Worm (Caenorhabditis elegans) whole organism, L4/young adult: ENCODE measurements around the gene dpy-10.

Experiments
- W03F9.2 ChIP-seq: fragments of 150-350 bp; optimal IDR thresholded peaks from 2 replicates; lab custom pipeline; 2014; ENCODE audit warnings: missing biosample characterization, missing genetic modification characterization
- dao-5 ChIP-seq: sonication (generic microtip); optimal IDR thresholded peaks from 2 replicates; lab custom pipeline; 2016; ENCODE audit warnings: missing genotype, missing genetic modification characterization, moderate library complexity, missing compliant biosample characterization
- him-1 ChIP-seq: sonication (generic microtip); optimal IDR thresholded peaks from 2 replicates; lab custom pipeline; 2016; ENCODE audit warnings: missing genotype, missing genetic modification reagents, missing genetic modification characterization, missing compliant biosample characterization

Gene dpy-10

DNA sequence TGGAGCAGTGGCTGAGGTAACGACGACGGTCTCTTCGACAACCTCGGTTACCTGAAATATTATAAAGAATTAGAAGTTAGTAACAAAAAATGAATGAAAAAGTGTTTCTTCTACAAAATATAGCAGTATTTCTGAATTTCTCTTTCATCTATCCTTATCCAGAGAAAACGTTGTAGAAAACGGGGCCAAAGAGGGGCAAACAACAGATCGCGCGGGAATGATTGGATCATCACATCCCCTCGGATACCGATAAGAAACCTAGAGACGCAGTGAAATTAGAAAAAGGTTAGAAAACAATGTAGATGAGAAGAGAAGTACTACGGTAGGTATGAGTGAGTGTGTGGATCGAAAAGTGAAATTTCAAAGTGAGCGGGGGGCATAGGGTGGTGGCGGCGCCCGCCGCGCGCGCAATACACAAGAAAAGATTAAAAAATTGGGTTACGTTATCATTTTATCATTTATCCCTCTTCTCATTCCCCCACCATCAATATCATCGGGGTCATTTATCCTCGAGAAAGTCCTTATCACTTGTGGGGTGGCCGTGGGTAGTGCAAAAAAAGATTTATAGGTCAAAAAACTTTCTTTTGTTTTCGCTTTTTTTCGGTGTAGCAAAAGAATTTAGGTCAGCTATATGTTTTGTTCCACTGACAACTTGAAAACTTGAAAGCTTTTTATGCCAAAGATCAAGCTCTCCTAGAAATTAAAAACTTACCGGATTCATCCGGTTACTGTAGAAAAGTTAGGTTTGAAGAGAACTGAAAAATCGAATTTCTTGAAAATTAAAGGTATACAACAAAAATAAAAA lies at the start of gene dpy-10, which contains the start of gene T14B4.19:
TSS of gene dpy-10 (minus strand) at position 51 of the 805 bp plus-strand sequence.
TSS of gene T14B4.19 (minus strand) at position 755 of the 805 bp plus-strand sequence.
- TF ChIP-seq him-1, result no peak
- TF ChIP-seq dao-5 (tag; lab: Kevin White, UChicago), result no peak
- no peak for TF ChIP-seq W03F9.2

DNA sequence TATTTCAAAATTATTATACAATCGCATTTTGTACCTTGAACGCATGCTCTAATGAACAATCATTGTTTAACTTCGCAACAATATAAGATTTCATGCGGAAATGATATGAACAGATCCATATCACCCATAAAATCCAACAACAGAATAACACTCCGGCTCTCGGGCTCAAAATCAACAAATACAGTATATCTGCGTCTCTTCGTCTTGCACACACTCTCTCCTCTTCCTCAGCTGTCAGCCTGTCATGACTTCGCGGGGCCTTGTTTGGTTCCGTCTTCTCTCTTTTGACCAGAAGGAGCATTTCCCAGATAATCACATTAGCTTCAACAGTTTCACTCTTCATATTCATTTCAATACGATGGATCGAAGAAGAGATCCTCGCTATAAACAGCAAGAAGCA lies 44.2 kb upstream of the dpy-10 start, which contains the start of gene F41G3.3:
TSS of gene F41G3.3 (plus strand) at position 301 of the 400 bp plus-strand sequence.
- no peak for TF ChIP-seq dao-5 (tag; lab: Kevin White, UChicago)
- no peak for TF ChIP-seq W03F9.2
- no peak for TF ChIP-seq him-1

DNA sequence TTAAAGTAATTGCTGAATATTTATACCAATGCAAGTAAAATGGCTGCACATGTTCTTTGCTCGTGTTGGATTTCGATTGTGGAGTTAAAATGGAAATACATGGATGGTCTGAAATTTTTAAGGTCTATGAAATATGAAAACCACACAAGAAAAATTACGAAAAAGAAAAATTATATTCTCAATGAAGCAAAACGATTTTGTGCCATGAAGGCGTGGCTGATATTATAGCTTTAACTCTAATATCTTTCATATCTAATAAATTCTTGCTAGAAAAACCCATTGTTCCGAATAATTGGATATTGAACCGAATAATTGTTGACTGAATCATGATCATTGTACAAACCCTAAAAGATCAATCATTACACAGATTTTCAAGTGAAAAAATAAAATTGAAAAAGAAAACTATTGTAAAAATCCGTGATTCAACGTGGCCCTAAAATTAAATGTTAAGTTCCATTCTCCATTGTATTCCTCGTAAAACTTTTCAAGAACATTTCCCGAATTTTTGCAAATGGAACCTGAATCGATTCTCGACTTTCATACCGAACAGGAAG lies 42.7 kb upstream of the dpy-10 start, which contains the start of the genes srx-95 and fis-1:
TSS of gene srx-95 (minus strand) at position 101 of the 554 bp plus-strand sequence.
TSS of gene fis-1 (plus strand) at position 504 of the 554 bp plus-strand sequence.
- no peak for TF ChIP-seq W03F9.2
- no peak for TF ChIP-seq him-1
- no peak for TF ChIP-seq dao-5 (tag; lab: Kevin White, UChicago)

DNA sequence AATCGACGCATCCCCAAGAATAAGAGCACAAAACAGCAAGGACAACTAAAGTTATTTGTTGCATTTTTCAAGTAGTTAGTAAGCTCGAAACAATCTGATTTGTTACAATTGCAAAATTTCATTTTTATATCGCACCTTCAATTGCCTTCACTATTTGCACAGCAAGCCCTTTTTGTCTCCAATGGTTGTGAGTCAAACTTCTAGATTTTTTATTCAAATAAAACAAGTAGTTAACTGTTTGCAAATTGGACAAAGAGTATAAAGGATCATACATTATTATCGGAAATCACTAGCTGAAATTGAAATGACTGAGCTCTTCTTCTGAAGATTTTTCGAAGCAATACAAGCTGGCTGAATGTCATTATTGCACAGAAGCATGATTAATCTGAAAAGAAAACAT lies 40.8 kb upstream of the dpy-10 start, which contains the start of gene F41G3.21:
TSS of gene F41G3.21 (minus strand) at position 101 of the 400 bp plus-strand sequence.
- TF ChIP-seq W03F9.2 (no peak), him-1 (no peak), dao-5 (tag; lab: Kevin White, UChicago) (no peak)

DNA sequence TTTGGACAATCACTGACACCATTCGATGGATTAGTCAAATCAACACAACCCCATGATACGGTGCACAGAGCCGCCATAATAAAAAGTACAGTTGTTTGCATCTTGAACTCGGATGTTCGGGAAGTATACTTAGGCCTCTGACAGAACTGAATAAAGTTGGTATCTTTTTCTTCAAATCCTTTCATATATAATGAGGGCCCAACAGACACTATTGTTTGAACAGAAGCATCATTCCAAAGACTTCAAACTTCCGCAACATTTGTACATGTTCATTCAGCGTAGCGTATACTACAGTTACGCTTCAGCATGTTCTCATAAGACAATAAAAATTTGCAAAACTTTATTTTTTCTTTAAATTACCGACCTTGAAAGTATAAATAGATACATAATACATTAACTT lies 40.0 kb upstream of the dpy-10 start, which contains the start of gene F41G3.19:
TSS of gene F41G3.19 (minus strand) at position 101 of the 400 bp plus-strand sequence.
- TF ChIP-seq W03F9.2, result no peak
- no peak for TF ChIP-seq him-1
- no peak for TF ChIP-seq dao-5 (tag; lab: Kevin White, UChicago)

DNA sequence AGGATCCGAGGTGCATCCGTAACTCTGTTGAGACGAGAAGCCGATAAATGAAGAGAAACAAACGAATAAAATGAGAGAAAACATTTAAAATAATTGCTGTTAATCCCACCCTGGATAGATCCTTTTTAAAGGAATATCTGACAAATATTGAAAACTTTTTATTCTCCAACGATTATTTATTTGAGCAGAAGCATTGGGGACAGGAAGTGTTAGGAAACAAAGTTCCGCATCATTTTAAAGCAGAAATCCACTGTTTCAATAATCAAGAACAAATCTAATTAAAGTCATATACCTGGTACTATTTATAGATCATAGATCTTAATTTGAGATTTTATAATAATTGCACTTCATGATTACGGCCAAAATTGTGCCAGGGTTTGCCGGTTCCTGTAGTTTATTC lies 38.9 kb upstream of the dpy-10 start, which contains the start of gene F41G3.20:
TSS of gene F41G3.20 (minus strand) at position 101 of the 400 bp plus-strand sequence.
- TF ChIP-seq W03F9.2, result no peak
- TF ChIP-seq dao-5 (tag; lab: Kevin White, UChicago), result no peak
- no peak for TF ChIP-seq him-1

DNA sequence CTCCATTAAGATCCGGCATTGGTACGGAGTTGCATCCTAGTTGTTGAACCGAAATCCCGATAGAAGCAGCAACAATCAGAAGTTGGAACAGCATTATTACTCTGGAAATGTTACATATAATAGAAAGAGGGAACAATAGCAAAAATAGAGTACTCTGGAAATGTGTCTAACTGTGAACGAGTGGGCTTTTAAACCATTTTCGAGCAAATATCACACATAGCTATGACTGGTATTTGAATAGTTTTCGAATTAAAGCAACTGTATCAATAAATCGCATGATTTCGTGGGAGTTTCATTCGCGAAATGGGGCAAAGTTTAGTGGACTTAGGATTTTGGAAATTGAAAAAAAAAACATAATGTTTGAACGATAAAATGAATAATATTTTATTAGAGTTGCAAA lies 37.4 kb upstream of the dpy-10 start, which contains the start of gene F41G3.10:
TSS of gene F41G3.10 (minus strand) at position 101 of the 400 bp plus-strand sequence.
- TF ChIP-seq W03F9.2, result no peak
- no peak for TF ChIP-seq him-1
- no peak for TF ChIP-seq dao-5 (tag; lab: Kevin White, UChicago)

DNA sequence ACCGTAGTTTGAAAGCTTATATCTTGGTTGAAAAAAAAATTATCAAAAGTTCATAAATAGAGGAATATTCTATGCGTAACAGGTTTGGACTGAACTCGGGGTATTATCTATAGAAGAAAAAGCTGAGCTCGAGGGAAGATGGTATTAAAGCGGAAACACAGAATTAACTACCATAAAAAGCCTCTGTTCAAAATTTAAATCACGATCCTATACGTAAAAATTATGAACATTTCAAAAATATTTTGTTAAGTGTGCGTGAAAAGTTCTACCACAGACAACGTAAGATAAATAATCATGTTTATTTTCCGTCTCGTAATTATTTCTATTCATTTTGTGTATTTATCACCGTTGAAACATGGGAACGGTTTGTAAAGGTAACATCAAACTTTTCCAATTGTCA lies 34.4 kb upstream of the dpy-10 start, which contains the start of gene F41G3.5:
TSS of gene F41G3.5 (plus strand) at position 301 of the 400 bp plus-strand sequence.
- TF ChIP-seq dao-5 (tag; lab: Kevin White, UChicago) (no peak), him-1 (no peak), W03F9.2 (no peak)

DNA sequence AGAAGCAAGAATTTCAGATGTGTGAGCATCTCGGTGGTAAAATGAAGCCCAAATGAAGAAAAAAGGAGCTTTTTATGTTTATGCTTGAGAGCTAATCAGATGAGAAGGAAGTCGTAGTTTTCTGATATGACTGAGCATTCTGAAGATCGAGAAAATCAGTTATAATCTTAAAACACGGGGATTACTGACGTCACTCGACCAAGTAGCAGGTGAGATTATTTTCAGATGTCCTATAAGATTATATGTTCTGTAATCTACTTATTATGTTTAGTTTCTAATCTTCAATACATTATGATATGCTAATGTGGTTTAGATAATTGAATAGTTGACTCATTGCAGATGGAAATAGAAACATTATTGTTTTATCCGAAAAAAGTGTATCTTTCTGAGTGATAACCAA lies 33.8 kb upstream of the dpy-10 start, which contains the start of gene ins-14:
TSS of gene ins-14 (minus strand) at position 32 of the 400 bp plus-strand sequence.
- TF ChIP-seq dao-5 (tag; lab: Kevin White, UChicago) (no peak), him-1 (no peak), W03F9.2 (no peak)

DNA sequence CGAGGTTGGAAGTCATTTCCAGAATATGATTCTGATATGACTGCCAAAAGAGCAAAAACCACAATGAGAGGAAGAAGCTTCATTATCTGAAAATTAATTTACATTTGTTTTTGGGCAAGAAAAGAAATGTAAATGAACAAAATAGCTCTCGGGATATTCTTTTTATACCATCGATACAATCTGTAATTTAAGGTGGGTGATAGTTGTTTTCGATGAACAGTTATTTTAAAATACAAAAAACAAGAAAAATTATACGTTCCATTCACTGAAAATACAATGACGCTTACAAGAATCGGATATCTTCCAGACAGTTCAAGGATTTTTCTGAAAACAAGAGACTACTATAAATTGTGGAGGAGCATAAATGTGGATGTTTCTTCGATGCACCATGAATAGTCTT lies 32.6 kb upstream of the dpy-10 start, which contains the start of gene ins-15:
TSS of gene ins-15 (minus strand) at position 101 of the 400 bp plus-strand sequence.
- TF ChIP-seq W03F9.2 (no peak), dao-5 (tag; lab: Kevin White, UChicago) (no peak), him-1 (no peak)

DNA sequence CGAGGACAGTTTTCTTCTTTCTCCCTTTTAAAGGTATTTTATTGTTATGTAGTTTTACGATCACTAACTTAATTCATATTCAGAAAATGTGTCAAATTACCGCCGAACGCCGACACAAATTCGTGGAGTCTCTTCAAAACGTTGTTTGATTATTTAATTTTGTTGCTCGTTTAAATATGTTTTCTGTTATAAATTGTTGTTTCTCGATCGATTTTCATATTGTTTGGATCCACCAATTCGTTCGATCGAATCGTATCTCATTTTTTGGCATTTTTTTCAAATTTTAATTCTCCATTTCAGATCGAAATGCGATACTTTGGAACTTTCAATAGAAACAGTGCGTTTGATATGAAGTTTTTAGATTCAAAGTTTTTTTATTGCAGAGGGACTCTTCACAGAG lies 30.6 kb upstream of the dpy-10 start, which contains the start of gene F41G3.6:
TSS of gene F41G3.6 (plus strand) at position 301 of the 400 bp plus-strand sequence.
- TF ChIP-seq him-1 (no peak), W03F9.2 (no peak), dao-5 (tag; lab: Kevin White, UChicago) (no peak)

DNA sequence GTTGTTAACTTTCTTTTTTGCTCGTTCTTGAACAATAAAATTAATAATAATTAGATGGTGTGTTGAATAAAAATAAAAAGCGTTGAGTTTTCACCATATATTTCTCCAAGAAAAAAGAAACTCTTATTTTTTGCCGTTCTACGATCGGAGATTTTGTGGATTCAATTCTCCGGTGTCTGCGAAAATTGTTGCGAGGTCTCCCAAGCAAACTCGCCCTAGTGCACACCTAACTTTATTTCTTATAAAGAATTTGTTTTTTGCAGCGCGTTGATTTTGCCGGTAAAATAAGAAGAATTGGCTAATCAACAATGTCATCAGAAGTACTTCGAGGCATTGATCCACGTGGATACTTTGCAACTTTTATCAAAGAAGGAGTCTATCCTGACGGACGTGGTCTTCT lies 29.4 kb upstream of the dpy-10 start, which contains the start of gene exos-8:
TSS of gene exos-8 (plus strand) at position 264 of the 400 bp plus-strand sequence.
- no peak for TF ChIP-seq W03F9.2
- TF ChIP-seq dao-5 (tag; lab: Kevin White, UChicago), result no peak
- peak; percentile 12 for TF ChIP-seq him-1

DNA sequence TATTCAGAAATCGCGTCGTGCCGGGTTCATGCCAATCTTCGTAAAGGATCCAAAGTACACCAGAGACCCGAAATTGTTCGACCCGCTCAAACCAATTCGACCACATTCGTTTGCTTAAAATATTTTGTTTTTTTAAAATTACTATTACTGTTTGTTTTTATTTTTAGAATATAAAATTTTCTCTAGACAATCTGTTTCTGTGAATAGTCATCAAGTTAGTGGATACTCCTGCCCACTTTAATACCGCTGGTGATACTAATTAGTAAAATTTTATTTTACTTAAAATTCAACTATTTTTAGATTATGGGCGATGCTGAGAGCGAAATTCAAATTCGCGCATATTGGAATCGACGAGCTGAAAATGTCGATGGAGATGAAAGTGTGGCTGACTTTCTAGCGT lies 24.6 kb upstream of the dpy-10 start, which contains the start of gene T14B4.1:
TSS of gene T14B4.1 (plus strand) at position 301 of the 400 bp plus-strand sequence.
- no peak for TF ChIP-seq dao-5 (tag; lab: Kevin White, UChicago)
- TF ChIP-seq W03F9.2, result no peak
- TF ChIP-seq him-1, result no peak

DNA sequence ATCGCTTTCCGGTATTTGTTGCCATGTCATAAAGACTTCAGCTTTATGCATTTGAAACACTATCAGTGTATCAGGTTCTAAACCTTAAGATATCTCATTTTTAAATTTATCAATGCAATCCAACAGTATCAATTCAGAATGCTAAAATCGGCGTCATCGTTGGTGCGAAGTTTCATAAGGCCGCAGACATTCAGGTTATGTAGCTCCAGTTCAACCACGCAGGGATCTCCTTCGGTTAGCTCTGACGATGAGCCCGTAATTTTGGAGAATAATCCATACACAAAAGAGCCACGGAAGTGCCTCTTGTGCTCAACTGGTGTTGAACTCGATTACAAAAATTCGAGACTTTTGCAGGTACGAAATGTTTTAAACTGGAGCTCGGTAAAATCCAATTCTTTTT lies 24.0 kb upstream of the dpy-10 start, which contains the start of gene mrps-18.C:
TSS of gene mrps-18.C (plus strand) at position 138 of the 400 bp plus-strand sequence.
- TF ChIP-seq W03F9.2 (no peak), him-1 (no peak), dao-5 (tag; lab: Kevin White, UChicago) (no peak)
